Fruit fly (Drosophila melanogaster) Kc167 (cell line): ENCODE data around the gene CG2247.

Experiments
- Myc ChIP-seq: fragments of >200 bp; optimal IDR thresholded peaks from 2 replicates; lab custom pipeline; 2017; ENCODE audit warnings: missing external identifiers
- Sin3A ChIP-seq: fragments of >200 bp; optimal IDR thresholded peaks from 2 replicates; lab custom pipeline; 2018; ENCODE audit warnings: missing external identifiers
- h ChIP-seq: fragments of >200 bp; optimal IDR thresholded peaks from 3 replicates; lab custom pipeline; 2018; ENCODE audit warnings: missing external identifiers
- insv ChIP-seq: fragments of >200 bp; optimal IDR thresholded peaks from 3 replicates; lab custom pipeline; 2018; ENCODE audit warnings: missing external identifiers
- psq ChIP-seq: fragments of >200 bp; optimal IDR thresholded peaks from 2 replicates; lab custom pipeline; 2017; ENCODE audit warnings: missing external identifiers
- ttk ChIP-seq: sonication (Bioruptor generic); optimal IDR thresholded peaks from 2 replicates; lab custom pipeline; 2017; ENCODE audit warnings: missing external identifiers

Gene CG2247

DNA sequence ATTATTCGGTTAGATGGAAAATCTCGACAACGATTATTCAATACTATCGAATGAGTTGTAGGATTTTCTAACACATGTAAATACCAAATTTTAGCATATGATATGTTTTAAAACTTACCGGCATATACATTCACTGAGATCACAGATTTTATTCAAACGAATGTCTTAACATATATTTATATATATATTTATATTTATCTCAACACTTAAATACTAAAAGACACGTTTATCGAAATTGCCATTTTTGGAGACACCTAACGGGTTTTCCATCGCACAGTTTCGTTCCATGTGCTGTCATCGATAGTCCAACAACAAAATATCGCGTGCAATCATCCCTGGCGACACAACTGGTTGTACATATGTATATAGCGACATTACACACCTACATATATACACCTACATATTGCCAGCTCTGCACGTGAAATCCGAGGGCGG is at the start of gene CG2247, which contains the start of gene CG1703:
Gene CG2247, minus strand, starts transcription at position 8 of the 435 bp plus-strand sequence.
Gene CG1703, plus strand, starts transcription at position 283 of the 435 bp plus-strand sequence.
- TF ChIP-seq insv (lab: Kevin White, UChicago): no peak
- TF ChIP-seq ttk (lab: Kevin White, UChicago): no peak
- no peak for TF ChIP-seq psq (lab: Kevin White, UChicago)
- TF ChIP-seq Sin3A (lab: Kevin White, UChicago): no peak
- no peak for TF ChIP-seq Myc
- TF ChIP-seq h: no peak

DNA sequence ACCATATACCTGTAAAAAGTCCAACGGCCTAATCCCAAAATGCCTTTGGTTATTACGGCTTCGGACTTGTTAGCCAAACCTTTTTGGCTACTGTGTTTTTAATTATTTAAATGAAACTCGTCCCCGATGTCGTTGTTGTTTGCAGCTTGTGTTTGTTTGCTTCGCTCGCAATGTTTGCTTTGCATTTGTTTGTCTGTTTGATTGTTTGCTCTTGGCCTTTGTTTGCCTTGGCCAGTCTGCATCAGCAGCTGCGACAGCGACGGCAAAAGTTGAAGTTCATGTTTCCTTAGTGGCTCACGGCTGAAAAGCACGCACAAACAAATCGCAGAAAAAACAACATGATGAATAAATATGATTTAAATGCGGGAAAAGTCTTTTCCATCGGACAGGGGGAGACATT is 49.0 kb upstream of the CG2247 start:
- TF ChIP-seq ttk (lab: Kevin White, UChicago) (no peak), h (no peak), insv (lab: Kevin White, UChicago) (no peak), psq (lab: Kevin White, UChicago) (no peak), Sin3A (lab: Kevin White, UChicago) (no peak), Myc (no peak)

DNA sequence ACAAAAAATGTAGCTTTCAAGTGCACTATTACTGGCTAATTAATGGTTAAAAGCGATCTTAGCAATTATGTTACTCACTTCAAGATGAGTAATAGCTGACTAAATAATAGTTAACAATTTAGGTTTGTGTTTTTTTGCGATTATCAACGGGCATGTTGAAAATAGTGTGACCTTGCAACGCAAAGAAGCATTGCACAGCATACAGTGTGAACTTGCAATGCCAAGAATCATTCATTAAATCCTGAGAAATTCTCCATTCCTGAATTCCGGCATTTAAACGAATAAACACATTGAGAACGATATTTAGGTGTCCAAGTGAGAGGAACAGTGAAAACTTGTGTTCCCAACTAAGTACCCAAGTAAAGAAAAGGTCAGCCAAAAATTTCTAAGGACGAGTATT is 48.2 kb upstream of the CG2247 start:
- TF ChIP-seq insv (lab: Kevin White, UChicago) (no peak), Sin3A (lab: Kevin White, UChicago) (no peak), ttk (lab: Kevin White, UChicago) (no peak), psq (lab: Kevin White, UChicago) (no peak), Myc (no peak), h (no peak)

DNA sequence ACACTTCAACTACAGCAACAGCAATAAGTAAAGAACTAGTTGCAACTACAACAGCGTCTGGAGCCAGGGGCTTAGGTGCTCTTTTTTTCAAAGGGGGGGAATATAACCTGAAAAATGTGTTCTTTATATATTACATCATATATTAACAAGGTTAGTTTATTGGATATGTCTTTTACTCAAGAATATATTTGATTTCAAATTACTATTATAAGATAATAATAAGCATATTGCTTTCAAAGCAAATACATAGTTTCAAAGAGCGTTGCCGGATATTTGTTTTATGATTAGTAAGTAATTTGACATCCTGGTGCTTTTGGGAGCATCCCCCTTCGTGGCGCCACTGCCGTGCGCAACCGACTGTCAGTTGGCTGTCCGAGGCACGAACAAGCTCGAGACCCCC is 47.6 kb upstream of the CG2247 start:
- TF ChIP-seq Sin3A (lab: Kevin White, UChicago) (no peak), ttk (lab: Kevin White, UChicago) (no peak), h (no peak), insv (lab: Kevin White, UChicago) (no peak), Myc (no peak), psq (lab: Kevin White, UChicago) (no peak)

DNA sequence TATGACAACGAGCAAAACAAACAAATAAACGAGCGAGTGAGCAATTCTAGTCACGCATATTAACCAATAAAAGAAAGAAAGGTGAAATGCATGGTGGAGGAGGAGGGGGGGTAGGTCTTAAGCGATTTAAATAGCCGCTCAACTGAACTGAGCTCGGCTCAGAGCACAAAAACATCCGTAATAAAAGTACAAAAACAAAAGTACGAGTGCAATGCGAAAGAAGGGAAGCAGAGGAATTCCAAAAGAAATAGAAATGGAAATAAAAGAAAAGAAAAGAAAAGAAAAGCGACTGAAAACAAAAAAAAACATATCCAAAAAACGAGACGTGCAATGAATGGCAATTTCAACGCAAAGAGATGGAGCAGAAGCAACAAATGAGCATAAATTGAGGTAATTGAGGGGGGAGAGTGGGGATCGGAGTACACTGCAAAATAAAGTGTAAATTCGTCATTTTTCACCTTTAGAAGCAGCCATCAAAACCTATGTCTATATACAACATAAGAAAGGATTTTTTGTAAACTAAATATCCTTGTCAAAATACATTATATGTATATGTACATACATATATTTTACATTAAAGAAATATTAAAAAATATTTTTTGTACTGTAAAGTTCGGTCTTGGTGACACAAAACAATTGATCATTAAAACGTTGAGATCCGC is 46.9 kb upstream of the CG2247 start:
- no peak for TF ChIP-seq ttk (lab: Kevin White, UChicago)

DNA sequence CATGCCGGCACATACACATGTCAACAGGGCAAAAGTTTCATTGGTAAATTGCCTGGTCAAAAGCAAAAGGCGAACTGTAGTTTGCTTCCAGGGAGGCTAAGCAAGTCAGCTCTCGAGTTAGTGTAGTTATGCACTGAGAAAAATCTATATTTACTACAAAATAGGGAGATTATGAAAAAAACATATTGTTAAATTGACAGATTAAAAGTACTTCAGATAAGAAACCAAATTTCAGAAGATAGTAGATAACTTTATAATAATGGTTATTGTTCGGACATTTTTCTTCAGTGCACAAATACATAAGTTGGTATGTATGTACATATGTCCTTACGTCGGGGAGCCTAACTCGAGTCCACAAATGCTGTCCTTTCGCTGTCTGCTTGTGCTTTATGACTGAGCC is 45.7 kb upstream of the CG2247 start:
- TF ChIP-seq psq (lab: Kevin White, UChicago) (no peak), ttk (lab: Kevin White, UChicago) (no peak), Myc (no peak), insv (lab: Kevin White, UChicago) (no peak), Sin3A (lab: Kevin White, UChicago) (no peak), h (no peak)

DNA sequence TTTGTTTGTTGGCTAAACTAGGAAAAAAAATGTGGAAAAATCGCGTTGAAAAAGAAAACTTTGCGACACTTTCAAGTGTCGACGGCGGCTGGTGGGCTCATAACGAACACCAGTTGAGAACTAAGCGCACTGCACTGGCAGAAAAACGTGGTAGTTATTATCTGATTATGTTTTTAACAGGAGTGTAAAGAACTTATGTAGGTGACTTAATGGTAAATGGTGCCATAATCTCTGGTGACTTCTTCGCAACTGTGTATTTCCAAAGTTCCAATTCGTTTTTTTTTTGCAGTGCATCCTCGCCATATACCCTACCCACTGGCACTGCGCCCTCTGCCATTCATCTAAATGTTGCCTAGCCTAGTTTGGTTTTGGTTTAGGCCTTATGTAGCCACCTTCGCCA is 41.5 kb upstream of the CG2247 start:
- TF ChIP-seq insv (lab: Kevin White, UChicago) (no peak), h (no peak), psq (lab: Kevin White, UChicago) (no peak), Sin3A (lab: Kevin White, UChicago) (no peak), ttk (lab: Kevin White, UChicago) (no peak), Myc (no peak)

DNA sequence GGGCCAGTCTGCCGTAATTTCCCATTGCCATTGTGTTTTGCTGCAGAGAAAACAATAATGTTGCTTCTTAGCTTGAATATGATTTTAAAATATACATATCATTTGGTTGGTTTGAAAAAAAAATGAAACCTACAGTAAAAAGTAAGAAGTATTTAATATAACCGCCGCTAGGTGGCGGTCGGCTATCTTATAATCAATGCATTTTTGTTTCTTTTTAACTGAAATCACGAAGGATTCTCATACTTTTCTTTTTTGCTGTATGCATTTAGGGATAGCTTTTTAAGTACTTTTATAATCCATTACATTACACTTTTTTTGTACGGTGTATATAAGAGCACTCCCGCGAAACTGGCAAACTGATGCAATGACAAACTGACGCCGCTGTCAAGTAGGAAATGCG is 40.0 kb upstream of the CG2247 start:
- TF ChIP-seq Sin3A (lab: Kevin White, UChicago): no peak
- TF ChIP-seq insv (lab: Kevin White, UChicago): no peak
- TF ChIP-seq ttk (lab: Kevin White, UChicago): no peak
- TF ChIP-seq psq (lab: Kevin White, UChicago): no peak
- TF ChIP-seq Myc: no peak
- TF ChIP-seq h: no peak

DNA sequence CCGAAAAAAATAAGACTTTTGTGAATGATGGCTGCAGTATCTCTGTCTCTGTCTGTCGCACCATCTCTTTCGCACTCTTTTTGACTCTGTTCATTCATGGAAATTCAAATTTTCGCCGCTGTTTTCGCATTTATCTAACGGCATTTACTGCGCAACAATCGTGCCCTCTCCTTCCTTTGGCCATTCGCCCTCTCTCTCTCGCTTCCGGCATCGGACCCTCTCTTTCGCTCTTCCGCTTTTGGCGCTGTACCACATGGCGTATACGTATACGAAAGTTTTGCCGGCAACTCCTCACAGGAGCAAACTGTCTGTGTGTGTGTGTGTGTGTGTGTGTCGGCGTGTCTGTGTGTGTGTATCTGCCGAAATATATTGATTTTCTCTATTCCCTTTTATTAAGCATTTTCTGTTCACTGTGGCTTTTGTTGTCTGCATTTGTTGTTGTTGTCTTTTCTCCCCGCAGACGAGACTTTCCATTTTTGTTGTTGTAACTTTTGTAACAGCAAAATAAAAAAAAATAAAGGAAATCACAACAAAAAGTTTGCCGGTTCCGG is 33.2 kb upstream of the CG2247 start:
- TF ChIP-seq Myc (no peak), h (no peak), Sin3A (lab: Kevin White, UChicago) (no peak), insv (lab: Kevin White, UChicago) (no peak), psq (lab: Kevin White, UChicago) (no peak), ttk (lab: Kevin White, UChicago) (no peak)

DNA sequence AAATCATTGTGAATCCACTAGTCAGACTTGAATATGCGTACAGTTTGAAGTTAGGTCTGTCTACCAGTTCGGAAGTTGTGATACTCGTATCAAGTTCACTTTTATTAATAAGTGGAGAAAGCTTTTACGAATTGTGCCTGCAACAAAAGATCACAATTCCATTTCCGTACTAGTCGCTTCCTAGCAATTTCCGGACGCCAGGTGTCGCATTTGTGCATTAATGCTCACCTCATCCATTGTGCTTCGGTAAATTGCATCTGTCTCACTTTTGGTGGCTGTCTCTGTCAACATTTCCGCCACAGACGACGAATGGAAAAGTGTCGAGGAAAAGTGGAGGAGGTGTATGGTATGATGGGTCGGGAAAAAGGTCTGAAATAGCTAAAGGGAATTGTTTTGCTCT is 31.8 kb upstream of the CG2247 start:
- no peak for TF ChIP-seq psq (lab: Kevin White, UChicago)
- no peak for TF ChIP-seq Sin3A (lab: Kevin White, UChicago)
- TF ChIP-seq ttk (lab: Kevin White, UChicago): no peak
- no peak for TF ChIP-seq Myc
- TF ChIP-seq h: no peak
- TF ChIP-seq insv (lab: Kevin White, UChicago): no peak

DNA sequence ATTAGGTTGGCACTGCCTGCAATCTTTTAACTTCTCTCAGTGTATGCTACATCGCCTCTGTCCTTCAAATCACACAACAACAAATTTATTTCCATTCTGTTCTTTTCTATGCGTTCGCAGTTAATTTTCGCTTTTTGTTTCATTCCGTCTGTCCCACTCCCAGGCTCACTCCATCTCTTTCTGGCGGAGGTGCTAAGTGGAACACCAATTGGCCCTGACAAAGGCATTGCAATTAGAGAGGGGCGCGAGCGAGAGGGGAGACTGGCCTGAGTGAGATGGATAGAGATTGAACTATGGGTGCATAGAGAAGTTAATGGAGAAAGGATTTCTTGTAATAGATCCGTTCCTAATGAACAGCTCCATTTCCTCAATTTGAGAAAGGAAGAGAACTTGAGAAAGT is 29.0 kb upstream of the CG2247 start:
- TF ChIP-seq Myc (no peak), h (no peak), ttk (lab: Kevin White, UChicago) (no peak), psq (lab: Kevin White, UChicago) (no peak), insv (lab: Kevin White, UChicago) (no peak), Sin3A (lab: Kevin White, UChicago) (no peak)

DNA sequence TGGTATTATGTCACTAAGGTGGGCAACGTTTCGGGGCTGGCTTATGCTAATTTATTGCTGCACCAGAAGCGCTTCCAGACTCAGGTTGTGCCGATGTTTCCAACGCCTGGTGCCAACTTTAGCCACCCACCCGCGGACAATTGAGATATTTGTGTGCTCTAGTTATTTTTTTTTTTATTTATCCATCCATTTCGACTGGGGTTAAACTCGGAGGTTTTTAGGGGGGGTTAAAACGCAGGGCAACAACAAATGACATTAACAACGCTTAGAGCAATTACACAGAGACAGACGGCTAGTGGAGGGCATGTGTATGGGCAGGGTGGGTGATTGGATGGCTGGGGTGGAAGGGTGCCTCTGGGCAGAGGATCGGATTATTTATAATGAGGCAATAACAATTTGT is 20.3 kb upstream of the CG2247 start:
- TF ChIP-seq Myc: no peak
- TF ChIP-seq insv (lab: Kevin White, UChicago): no peak
- no peak for TF ChIP-seq ttk (lab: Kevin White, UChicago)
- no peak for TF ChIP-seq Sin3A (lab: Kevin White, UChicago)
- no peak for TF ChIP-seq h
- TF ChIP-seq psq (lab: Kevin White, UChicago): no peak
